Worm (Caenorhabditis elegans): ENCODE measurements around the gene Y24F12A.1.

The Y24F12A.1 gene

ce11 chrIV:11593415-11594190 lies 11.5 kb upstream of the Y24F12A.1 start, which contains the start of gene F40F11.3 (continued):
- TF ChIP-seq irx-1 (tag; optimal IDR thresholded peaks at IDR 0.05) (peak; percentile 34), fkh-4 (tag; optimal IDR thresholded peaks at IDR 0.05; ENCODE audit: borderline replicate concordance) (peak; percentile 50), pax-3 (tag; optimal IDR thresholded peaks at IDR 0.05) (peak; percentile 73), C04F5.9 (tag; optimal IDR thresholded peaks at IDR 0.05) (peak; percentile 61), ceh-8 (GFP tag; optimal IDR thresholded peaks at IDR 0.05) (peak; percentile 80), vab-15 (tag; optimal IDR thresholded peaks at IDR 0.05) (peak; percentile 85), nhr-12 (tag; optimal IDR thresholded peaks at IDR 0.05) (no peak), skn-1 (tag; optimal IDR thresholded peaks at IDR 0.05) (peak; percentile 67), zag-1 (tag; optimal IDR thresholded peaks at IDR 0.05) (no peak), ceh-88 (GFP tag; IDR thresholded peaks at IDR 0.05) (peak; percentile 63; the same call in 1 of the 2 replicates), jun-1 (tag; optimal IDR thresholded peaks at IDR 0.05) (peak; percentile 90), pqm-1 (tag; optimal IDR thresholded peaks at IDR 0.05) (peak; percentile 33), egl-13 (tag; optimal IDR thresholded peaks at IDR 0.05) (peak; percentile 83), efl-3 (GFP tag; optimal IDR thresholded peaks at IDR 0.05) (no peak), lsy-2 (tag; optimal IDR thresholded peaks at IDR 0.05) (peak; percentile 84 to 90), nhr-28 (tag; optimal IDR thresholded peaks at IDR 0.05) (no peak), efl-1 (optimal IDR thresholded peaks at IDR 0.05) (peak; percentile 83 to 93), efl-1 (GFP tag; optimal IDR thresholded peaks at IDR 0.05 in 1 of 2) (peak; percentile 45 to 97), nhr-71 (tag; optimal IDR thresholded peaks at IDR 0.05) (peak; percentile 92), elt-2 (tag; optimal IDR thresholded peaks at IDR 0.05) (peak; percentile 49), nhr-85 (tag) (peak; percentile 94), C16A3.4 (tag; optimal IDR thresholded peaks at IDR 0.05) (peak; percentile 89), ceh-90 (tag; optimal IDR thresholded peaks at IDR 0.05) (no peak), nhr-77 (tag; optimal IDR thresholded peaks at IDR 0.05) (peak; percentile 78), mab-9 (GFP tag; IDR thresholded peaks at IDR 0.05) (0 out of 2 replicates have a peak, but pooled peaks have one; percentile 30), tbx-2 (tag; optimal IDR thresholded peaks at IDR 0.05) (peak; percentile 87), aha-1 (tag; optimal IDR thresholded peaks at IDR 0.05) (no peak), dpl-1 (GFP tag; optimal IDR thresholded peaks at IDR 0.05) (peak; percentile 51 to 60 (median 57)), pag-3 (tag; optimal IDR thresholded peaks at IDR 0.05; ENCODE audit: borderline replicate concordance, insufficient read depth) (no peak), elt-3 (tag; optimal IDR thresholded peaks at IDR 0.05) (peak in 3 of 6 experiments; percentile 44 to 81 (median 79)), isw-1 (GFP tag; IDR thresholded peaks at IDR 0.05) (peak; percentile 77), sup-37 (GFP tag; optimal IDR thresholded peaks at IDR 0.05) (no peak), nhr-20 (tag; optimal IDR thresholded peaks at IDR 0.05) (peak; percentile 84), ztf-11 (tag; optimal IDR thresholded peaks at IDR 0.05) (peak in 1 of 2 experiments; percentile 67), unc-98 (GFP tag; IDR thresholded peaks at IDR 0.05) (no peak), unc-62 (GFP tag; optimal IDR thresholded peaks at IDR 0.05) (peak; percentile 1), aly-2 (tag; optimal IDR thresholded peaks at IDR 0.05) (peak; percentile 56), zip-4 (GFP tag; optimal IDR thresholded peaks at IDR 0.05) (peak; percentile 33), C34B4.2 (tag; optimal IDR thresholded peaks at IDR 0.05) (no peak), alr-1 (tag; optimal IDR thresholded peaks at IDR 0.05; ENCODE audit: borderline replicate concordance) (no peak), snu-23 (GFP tag; optimal IDR thresholded peaks at IDR 0.05) (peak; percentile 96), ets-5 (GFP tag; IDR thresholded peaks at IDR 0.05) (no peak), lin-15B (tag; optimal IDR thresholded peaks at IDR 0.05) (peak; percentile 23), mep-1 (tag; optimal IDR thresholded peaks at IDR 0.05) (peak; percentile 86), fkh-8 (tag; optimal IDR thresholded peaks at IDR 0.05) (peak; percentile 86), grh-1 (GFP tag; IDR thresholded peaks at IDR 0.05) (peak; percentile 46), sptf-1 (tag; optimal IDR thresholded peaks at IDR 0.05) (no peak), lin-13 (GFP tag; optimal IDR thresholded peaks at IDR 0.05) (peak; percentile 68), xbp-1 (tag; optimal IDR thresholded peaks at IDR 0.05) (peak; percentile 74), tlp-1 (tag; optimal IDR thresholded peaks at IDR 0.05) (no peak), lin-14 (GFP tag; optimal IDR thresholded peaks at IDR 0.05) (peak; percentile 97)
